Fruit fly (Drosophila melanogaster): ENCODE measurements around the gene Gr66a.

Gr66a gene

DNA sequence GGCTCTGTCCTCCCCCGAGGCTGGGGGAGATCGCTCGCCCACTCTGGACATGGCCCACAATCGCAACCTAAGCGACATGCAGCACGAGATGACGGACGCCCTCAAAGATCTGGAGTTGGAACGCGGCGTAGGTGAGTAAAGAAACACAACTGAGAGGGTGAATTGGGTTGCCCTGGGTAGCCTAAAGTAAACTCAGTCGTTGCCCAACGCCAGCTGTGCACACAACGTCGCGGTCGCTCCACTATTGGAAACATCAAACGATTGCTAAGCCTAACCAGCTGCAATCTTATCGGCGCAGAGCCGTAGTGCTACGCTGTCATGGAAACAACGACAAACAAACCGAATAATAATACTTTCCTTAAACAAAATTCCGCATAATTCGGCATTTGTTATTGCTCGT, 40.6 kb upstream of the Gr66a start (continued):
- TF ChIP-seq CG3407 (GFP tag; optimal IDR thresholded peaks at IDR 0.05) (peak; percentile 44), CG7987 (GFP tag; optimal IDR thresholded peaks at IDR 0.05) (peak; percentile 1), NC2α (GFP tag; optimal IDR thresholded peaks at IDR 0.05) (peak; percentile 17), Adf1 (GFP tag; IDR thresholded peaks at IDR 0.05) (peak; percentile 9; the same call in 1 of the 2 replicates), z (GFP tag; IDR thresholded peaks at IDR 0.05) (0 out of 3 replicates have a peak, but pooled peaks have one; percentile 28), CG2875 (GFP tag; optimal IDR thresholded peaks at IDR 0.05) (peak; percentile 44), ci (GFP tag; IDR thresholded peaks at IDR 0.05) (peak; percentile 71; the same call in 2 of the 3 replicates), E2f1 (GFP tag; IDR thresholded peaks at IDR 0.05) (peak; percentile 17; the same call in 1 of the 2 replicates), CG10209 (GFP tag; optimal IDR thresholded peaks at IDR 0.05) (peak; percentile 50), BEAF-32 (GFP tag; optimal IDR thresholded peaks at IDR 0.05) (no peak), ato (GFP tag; IDR thresholded peaks at IDR 0.05; ENCODE audit: partially characterized antibody) (no peak), Drgx (GFP tag; IDR thresholded peaks at IDR 0.05) (no peak), CG11695 (GFP tag; IDR thresholded peaks at IDR 0.05) (0 out of 3 replicates have a peak, but pooled peaks have one; percentile 12), E2f2 (GFP tag; IDR thresholded peaks at IDR 0.05) (peak; percentile 23; the same call in 1 of the 2 replicates), CG11456 (GFP tag; IDR thresholded peaks at IDR 0.05) (no peak), HHEX (GFP tag; optimal IDR thresholded peaks at IDR 0.05) (peak; percentile 51), trh (GFP tag; optimal IDR thresholded peaks at IDR 0.05) (no peak), Oli (tag; optimal IDR thresholded peaks at IDR 0.05) (no peak), CG3726 (GFP tag; IDR thresholded peaks at IDR 0.05) (0 out of 3 replicates have a peak, but pooled peaks have one; percentile 48), oc (tag; optimal IDR thresholded peaks at IDR 0.05) (peak; percentile 23), NfI (GFP tag; optimal IDR thresholded peaks at IDR 0.05) (no peak), CG31224 (GFP tag; IDR thresholded peaks at IDR 0.05) (0 out of 2 replicates have a peak, but pooled peaks have one; percentile 11), bcd (GFP tag; optimal IDR thresholded peaks at IDR 0.05) (peak; percentile 20), HLHmδ (GFP tag; optimal IDR thresholded peaks at IDR 0.05) (peak; percentile 47), mirr (GFP tag; optimal IDR thresholded peaks at IDR 0.05) (peak; percentile 13), shn (GFP tag; optimal IDR thresholded peaks at IDR 0.05) (no peak), ATbp (GFP tag; optimal IDR thresholded peaks at IDR 0.05) (peak; percentile 86), ase (GFP tag; IDR thresholded peaks at IDR 0.05) (peak; percentile 37; the same call in 1 of the 3 replicates), CG3065 (GFP tag; optimal IDR thresholded peaks at IDR 0.05) (no peak), CG12071 (GFP tag; optimal IDR thresholded peaks at IDR 0.05) (peak; percentile 64), onecut (GFP tag; IDR thresholded peaks at IDR 0.05) (peak; percentile 40), bowl (GFP tag; IDR thresholded peaks at IDR 0.05) (0 out of 2 replicates have a peak, but pooled peaks have one; percentile 15), CG8281 (tag; optimal IDR thresholded peaks at IDR 0.05) (peak; percentile 24), stc (GFP tag; IDR thresholded peaks at IDR 0.05) (peak; percentile 34; the same call in 1 of the 2 replicates), Med (GFP tag) (peak; percentile 81), Six4 (GFP tag; optimal IDR thresholded peaks at IDR 0.05) (no peak), tio (GFP tag; optimal IDR thresholded peaks at IDR 0.05) (no peak), CG18619 (GFP tag; optimal IDR thresholded peaks at IDR 0.05) (peak; percentile 18), cad (GFP tag; optimal IDR thresholded peaks at IDR 0.05) (no peak), crol (GFP tag; IDR thresholded peaks at IDR 0.05) (no peak), pfk (GFP tag; optimal IDR thresholded peaks at IDR 0.05) (peak; percentile 22), HmgZ (tag; optimal IDR thresholded peaks at IDR 0.05) (peak; percentile 39), pan (optimal IDR thresholded peaks at IDR 0.05) (no peak), pan (GFP tag; optimal IDR thresholded peaks at IDR 0.05 in 1 of 2, IDR thresholded peaks at IDR 0.05 in 1 of 2) (peak in 1 of 2 experiments; percentile 64), Kr (GFP tag; optimal IDR thresholded peaks at IDR 0.05) (no peak), CG9727 (GFP tag; optimal IDR thresholded peaks at IDR 0.05) (peak; percentile 12), Awh (GFP tag; IDR thresholded peaks at IDR 0.05) (peak; percentile 31; the same call in 1 of the 2 replicates), CG15514 (GFP tag; optimal IDR thresholded peaks at IDR 0.05) (peak; percentile 64), sens (GFP tag) (no peak)
